Fruit fly (Drosophila melanogaster) S2 (cell line): Measurements from ENCODE around the gene CG6409.

Experiments used
- CG8478 ChIP-seq: fragments of >200 bp; optimal IDR thresholded peaks from 2 replicates; lab custom pipeline; 2018
- CTCF ChIP-seq, 2 experiments: fragments of >200 bp; optimal IDR thresholded peaks; 2 replicates each; lab custom pipeline; 2018

DNA sequence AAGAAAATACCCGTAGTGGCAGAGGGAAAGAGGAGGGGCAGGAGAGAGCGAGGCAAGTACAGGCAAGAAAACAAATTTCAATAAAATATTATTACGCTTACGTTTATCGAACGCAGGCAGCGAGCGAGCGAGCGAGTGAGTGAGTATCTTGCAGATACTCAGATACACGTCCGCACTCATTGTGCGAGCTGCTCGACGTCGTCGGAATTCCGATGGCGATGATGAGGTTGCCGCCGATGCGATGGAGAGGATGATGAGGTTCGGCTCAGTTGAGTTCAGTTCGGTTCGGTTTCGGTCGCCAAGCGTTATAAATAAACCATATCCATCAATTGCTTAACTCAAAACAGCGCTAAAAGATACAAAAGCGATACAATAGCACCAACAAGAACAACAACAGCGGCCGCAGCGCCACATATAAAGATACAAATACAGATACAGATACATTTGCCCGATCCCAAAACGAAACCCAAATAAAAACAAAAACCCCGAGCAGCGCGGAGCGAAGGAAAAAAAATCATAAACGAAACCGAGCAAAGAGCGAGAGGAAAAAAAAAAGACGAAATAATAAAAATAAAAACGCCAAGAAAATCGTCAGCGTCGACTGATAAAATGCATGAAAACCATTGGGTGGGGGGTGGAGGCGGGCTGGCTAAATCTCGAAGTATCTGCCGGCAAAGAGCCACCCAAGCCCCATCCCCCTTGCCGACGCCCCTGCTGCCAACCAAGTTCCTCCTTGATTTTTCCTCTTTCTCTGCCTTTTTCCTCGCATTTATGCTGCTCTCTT, 29.6 kb downstream of the CG6409 start:
- TF ChIP-seq CTCF (optimal IDR thresholded peaks at IDR 0.05; lab: Kevin White, UChicago): no peak
- no peak for TF ChIP-seq CG8478 (lab: Kevin White, UChicago)
